Worm (Caenorhabditis elegans): ENCODE data around the gene amdh-1.

DNA sequence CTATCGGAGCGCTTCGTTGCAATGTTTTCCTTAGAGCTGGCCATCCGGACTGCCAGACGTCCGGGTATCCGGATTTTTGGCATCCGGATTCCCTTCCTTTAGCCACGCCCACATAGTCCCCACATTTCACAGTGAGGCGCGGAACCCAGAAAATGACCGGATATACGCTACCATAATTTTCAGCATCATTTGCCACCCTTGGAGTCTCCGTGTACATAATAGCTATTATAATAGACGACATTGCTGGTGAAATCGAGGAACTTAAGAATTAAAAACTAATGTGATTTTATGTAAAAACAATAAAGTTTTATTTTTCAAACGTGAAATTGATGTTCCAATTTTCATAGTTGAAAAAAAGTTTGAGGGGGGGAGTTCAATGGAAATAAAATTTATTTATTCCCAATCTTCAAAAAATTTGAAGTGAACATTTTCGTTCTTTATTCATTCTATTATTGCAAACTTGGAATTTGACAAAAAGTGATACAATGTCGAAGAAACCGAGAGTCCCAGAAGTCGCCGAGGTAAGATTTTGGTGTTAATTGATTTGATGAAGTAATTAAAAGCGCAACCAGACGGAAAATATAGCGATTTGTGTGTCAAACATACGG is 41.3 kb upstream of the amdh-1 start:
- no peak for TF ChIP-seq lin-39 (tag; optimal IDR thresholded peaks at IDR 0.05)
- TF ChIP-seq snpc-4 (tag; optimal IDR thresholded peaks at IDR 0.05), result peak; percentile 8
- no peak for TF ChIP-seq egl-27 (tag; optimal IDR thresholded peaks at IDR 0.05)
- TF ChIP-seq ama-1 (optimal IDR thresholded peaks at IDR 0.05), result no peak
- TF ChIP-seq nhr-237 (tag; optimal IDR thresholded peaks at IDR 0.05), result no peak
- TF ChIP-seq nhr-11 (tag; optimal IDR thresholded peaks at IDR 0.05), result no peak
- TF ChIP-seq nhr-12 (tag; optimal IDR thresholded peaks at IDR 0.05), result no peak
- no peak for TF ChIP-seq sma-3 (GFP tag; optimal IDR thresholded peaks at IDR 0.05)
